Worm (Caenorhabditis elegans) whole organism, young adult: ENCODE measurements around the gene fbxc-14.
"Not testable (repeated sequence)": the region's sequence is repeated elsewhere in the genome, so short reads cannot be mapped to it uniquely, and the experiment has no call there.

Source experiments
- ets-4 ChIP-seq: fragments of 200-800 bp; sonication (Bioruptor generic); optimal IDR thresholded peaks from 2 replicates; lab custom pipeline; 2018; ENCODE audit warnings: mild to moderate bottlenecking, missing genetic modification characterization, missing compliant biosample characterization
- rec-8 ChIP-seq, 2 experiments: sonication (generic microtip); optimal IDR thresholded peaks; 2 replicates each; lab custom pipeline; 2016; ENCODE audit warnings: mild to moderate bottlenecking in 2 of 2, missing genetic modification characterization in 2 of 2, missing genetic modification reagents in 2 of 2, missing genotype in 2 of 2, missing biosample characterization in 1 of 2, missing compliant biosample characterization in 1 of 2, moderate library complexity in 1 of 2
- tbp1 ChIP-seq: fragments of 200-800 bp; sonication (Bioruptor generic); optimal IDR thresholded peaks from 2 replicates; lab custom pipeline; 2018; ENCODE audit warnings: mild to moderate bottlenecking, missing genetic modification characterization, missing compliant biosample characterization

fbxc-14 gene

DNA sequence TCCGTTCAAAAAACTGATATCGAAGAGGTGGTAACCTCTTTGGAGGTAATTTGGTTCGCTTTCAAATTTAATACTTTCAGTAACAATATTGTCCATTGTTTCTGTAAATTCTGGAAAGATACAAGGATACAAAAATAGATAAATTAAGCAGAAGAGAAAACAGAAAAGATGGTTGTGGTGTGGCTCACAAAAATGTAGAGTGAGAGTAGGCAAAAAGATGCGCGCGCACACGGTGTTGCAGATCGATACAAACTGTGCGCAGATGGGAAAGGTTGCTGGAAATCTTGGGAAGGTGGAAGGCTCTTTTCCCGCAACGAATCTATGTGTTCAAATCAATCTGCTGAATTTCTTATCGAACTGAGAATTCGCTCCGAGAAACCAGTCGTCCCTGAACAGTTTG lies 50.6 kb downstream of the fbxc-14 start, which contains the start of gene btb-11:
Gene btb-11, minus strand, starts transcription at position 101 of the 400 bp plus-strand sequence.
- not testable (repeated sequence) for TF ChIP-seq rec-8 (tag; optimal IDR thresholded peaks at IDR 0.05; lab: Kevin White, UChicago); ets-4 (GFP tag; lab: Kevin White, UChicago); tbp1 (GFP tag; lab: Kevin White, UChicago)
